Fruit fly (Drosophila melanogaster): ENCODE measurements around the gene CrebA.

CrebA gene

dm6 chr3L:15597945-15598344 lies 62.8 kb downstream of the CrebA start (continued):
- TF ChIP-seq otp (GFP tag; IDR thresholded peaks at IDR 0.05) (no peak), vnd (GFP tag; IDR thresholded peaks at IDR 0.05; ENCODE audit: partially characterized antibody) (no peak), schlank (tag; optimal IDR thresholded peaks at IDR 0.05) (no peak), CG18262 (tag; optimal IDR thresholded peaks at IDR 0.05) (no peak), cg (GFP tag; optimal IDR thresholded peaks at IDR 0.05) (no peak), gfzf (GFP tag; optimal IDR thresholded peaks at IDR 0.05) (no peak), exex (tag; optimal IDR thresholded peaks at IDR 0.05) (peak; percentile 99), CG4730 (GFP tag; IDR thresholded peaks at IDR 0.05) (no peak), CG9797 (GFP tag; optimal IDR thresholded peaks at IDR 0.05) (no peak), chn (GFP tag; optimal IDR thresholded peaks at IDR 0.05) (no peak), CG3065 (GFP tag; optimal IDR thresholded peaks at IDR 0.05) (no peak), wek (GFP tag; optimal IDR thresholded peaks at IDR 0.05) (peak; percentile 25), Fer1 (GFP tag; optimal IDR thresholded peaks at IDR 0.05) (peak; percentile 12), CG15073 (GFP tag; optimal IDR thresholded peaks at IDR 0.05) (no peak), Bgb (GFP tag; IDR thresholded peaks at IDR 0.05; ENCODE audit: partially characterized antibody) (no peak), CG4424 (GFP tag; optimal IDR thresholded peaks at IDR 0.05) (no peak), Ada2b (GFP tag; IDR thresholded peaks at IDR 0.05) (no peak), CG15269 (tag; optimal IDR thresholded peaks at IDR 0.05) (peak; percentile 19), ato (GFP tag; IDR thresholded peaks at IDR 0.05; ENCODE audit: partially characterized antibody) (no peak), CG17912 (GFP tag; optimal IDR thresholded peaks at IDR 0.05) (no peak), Dfd (GFP tag; optimal IDR thresholded peaks at IDR 0.05) (no peak), nerfin-1 (tag; optimal IDR thresholded peaks at IDR 0.05) (no peak), sug (tag; optimal IDR thresholded peaks at IDR 0.05) (peak; percentile 79), CG5245 (GFP tag; optimal IDR thresholded peaks at IDR 0.05) (no peak), CG43689 (GFP tag; IDR thresholded peaks at IDR 0.05) (no peak), Lpt (GFP tag; optimal IDR thresholded peaks at IDR 0.05) (no peak), Meics (GFP tag; optimal IDR thresholded peaks at IDR 0.05) (peak; percentile 14), sob (GFP tag; IDR thresholded peaks at IDR 0.05) (no peak), lab (GFP tag; optimal IDR thresholded peaks at IDR 0.05) (peak; percentile 78), lbe (GFP tag; optimal IDR thresholded peaks at IDR 0.05) (no peak), CG13894 (tag; optimal IDR thresholded peaks at IDR 0.05) (peak; percentile 55), bab2 (GFP tag; optimal IDR thresholded peaks at IDR 0.05) (no peak), CG15011 (GFP tag; optimal IDR thresholded peaks at IDR 0.05) (no peak), CG7786 (GFP tag; optimal IDR thresholded peaks at IDR 0.05) (no peak), Adf1 (GFP tag; IDR thresholded peaks at IDR 0.05) (no peak), CG6765 (GFP tag; optimal IDR thresholded peaks at IDR 0.05) (no peak), CG17802 (tag; optimal IDR thresholded peaks at IDR 0.05) (no peak), CG10147 (GFP tag; optimal IDR thresholded peaks at IDR 0.05) (peak; percentile 6), Deaf1 (tag; optimal IDR thresholded peaks at IDR 0.05) (peak; percentile 1), CG4617 (GFP tag; optimal IDR thresholded peaks at IDR 0.05; ENCODE audit: borderline replicate concordance) (no peak), chinmo (GFP tag; IDR thresholded peaks at IDR 0.05; ENCODE audit: partially characterized antibody) (no peak; the same call in 3 of the 4 replicates), CG13424 (tag; optimal IDR thresholded peaks at IDR 0.05) (no peak), Doc2 (GFP tag; IDR thresholded peaks at IDR 0.05) (no peak), zen (tag; optimal IDR thresholded peaks at IDR 0.05) (no peak), Fer2 (tag; optimal IDR thresholded peaks at IDR 0.05) (no peak), Chrac-16 (GFP tag; optimal IDR thresholded peaks at IDR 0.05) (no peak), CG18599 (GFP tag; optimal IDR thresholded peaks at IDR 0.05) (peak; percentile 39), CG9727 (GFP tag; optimal IDR thresholded peaks at IDR 0.05) (no peak), HLH3B (GFP tag; IDR thresholded peaks at IDR 0.05) (no peak), CG18476 (GFP tag; optimal IDR thresholded peaks at IDR 0.05) (no peak), hb (GFP tag; IDR thresholded peaks at IDR 0.05; ENCODE audit: partially characterized antibody) (no peak)

Data from whole organism, embryonic.